Worm (Caenorhabditis elegans): Measurements from ENCODE around the gene T06E6.10.

DNA sequence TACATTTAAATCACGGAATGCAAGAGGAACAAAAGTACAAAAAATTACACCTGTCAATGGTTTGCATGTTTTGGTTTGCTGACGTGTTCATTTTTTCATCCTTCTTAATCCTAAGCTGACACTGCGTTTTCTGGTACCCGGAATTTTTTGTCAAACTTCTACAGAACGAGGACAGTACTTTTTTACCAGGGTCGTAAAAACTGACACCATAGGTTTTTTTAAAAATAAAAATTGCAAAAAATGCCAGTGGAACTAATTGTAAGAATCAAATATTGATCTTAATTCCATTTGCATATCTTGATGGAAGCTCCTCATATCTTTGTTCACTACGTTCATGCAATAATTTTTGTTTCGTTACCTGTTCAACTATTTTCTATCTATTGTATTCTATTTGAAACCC lies 13.1 kb upstream of the T06E6.10 start, which contains the start of gene srh-258:
- TF ChIP-seq unc-62 (GFP tag; optimal IDR thresholded peaks at IDR 0.05): no peak
- no peak for TF ChIP-seq lin-35 (GFP tag; optimal IDR thresholded peaks at IDR 0.05)
- TF ChIP-seq lin-26 (GFP tag; IDR thresholded peaks at IDR 0.05): no peak
- no peak for TF ChIP-seq snpc-3.4 (tag; optimal IDR thresholded peaks at IDR 0.05)
- no peak for TF ChIP-seq snpc-4 (GFP tag; optimal IDR thresholded peaks at IDR 0.05)
- TF ChIP-seq snpc-4 (tag; optimal IDR thresholded peaks at IDR 0.05): no peak
- no peak for TF ChIP-seq ztf-26 (tag; optimal IDR thresholded peaks at IDR 0.05)
- TF ChIP-seq lin-40 (tag; optimal IDR thresholded peaks at IDR 0.05): no peak
- no peak for TF ChIP-seq atf-7 (tag; optimal IDR thresholded peaks at IDR 0.05)
- no peak for TF ChIP-seq pha-4 (tag; optimal IDR thresholded peaks at IDR 0.05)
- TF ChIP-seq dpff-1 (tag; optimal IDR thresholded peaks at IDR 0.05): no peak

All from whole organism, young adult.